Worm (Caenorhabditis elegans): ENCODE measurements around the gene R08E3.3.

DNA sequence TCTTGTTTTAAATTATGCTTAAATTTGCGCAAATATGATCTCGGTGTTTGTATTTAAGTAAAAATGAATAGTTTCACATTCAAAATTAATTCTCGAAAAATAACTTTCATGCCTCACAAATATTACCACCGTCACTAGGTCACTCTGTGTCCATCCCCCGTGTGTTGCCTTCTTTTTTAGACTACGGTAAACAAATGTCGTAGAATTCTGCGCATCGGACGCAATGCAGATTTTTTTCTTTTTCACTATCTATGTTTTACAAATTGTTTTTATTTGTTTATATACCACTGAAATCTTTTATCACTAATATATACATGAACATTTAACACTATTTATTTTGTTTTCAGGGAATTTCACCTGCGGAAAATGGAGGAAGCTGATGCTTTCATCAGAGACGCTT is at the start of gene R08E3.3:
- TF ChIP-seq ama-1 (optimal IDR thresholded peaks at IDR 0.05) (no peak), lin-38 (GFP tag; IDR thresholded peaks at IDR 0.05) (no peak), F10B5.3 (tag; optimal IDR thresholded peaks at IDR 0.05) (no peak)

Measured in whole organism, L4 larva.